Worm (Caenorhabditis elegans) whole organism, L3 larva: ENCODE results near the gene rbm-42.

Experiments
- R02D3.7 ChIP-seq: fragments of 150-350 bp; optimal IDR thresholded peaks from 2 replicates; lab custom pipeline; 2014; ENCODE audit warnings: missing biosample characterization, missing genetic modification characterization
- ZK546.5 ChIP-seq: sonication (generic microtip); optimal IDR thresholded peaks from 2 replicates; lab custom pipeline; 2017; ENCODE audit warnings: missing biosample characterization, missing genetic modification characterization
- aly-2 ChIP-seq: fragments of 150-350 bp; optimal IDR thresholded peaks from 2 replicates; lab custom pipeline; 2014; ENCODE audit warnings: missing biosample characterization, missing genetic modification characterization
- ama-1 ChIP-seq: fragments of 150-350 bp; optimal IDR thresholded peaks from 2 replicates; lab custom pipeline; 2018
- ceh-16 ChIP-seq: sonication (generic microtip); optimal IDR thresholded peaks from 2 replicates; lab custom pipeline; 2017; ENCODE audit warnings: missing biosample characterization, missing genetic modification characterization
- ceh-28 ChIP-seq: fragments of 150-350 bp; optimal IDR thresholded peaks from 2 replicates; lab custom pipeline; 2014; ENCODE audit warnings: missing biosample characterization, missing genetic modification reagents, missing genetic modification characterization
- ceh-82 ChIP-seq: fragments of 150-350 bp; optimal IDR thresholded peaks from 2 replicates; lab custom pipeline; 2014; ENCODE audit warnings: missing biosample characterization, missing genetic modification characterization
- daf-12 ChIP-seq: fragments of 150-350 bp; optimal IDR thresholded peaks from 2 replicates; lab custom pipeline; 2014; ENCODE audit warnings: missing biosample characterization, missing genetic modification reagents, missing genetic modification characterization
- egl-27 ChIP-seq: sonication (generic microtip); optimal IDR thresholded peaks from 4 replicates; lab custom pipeline; 2017; ENCODE audit warnings: missing biosample characterization, missing genetic modification reagents, missing genetic modification characterization
- egl-5 ChIP-seq: fragments of 150-350 bp; optimal IDR thresholded peaks from 2 replicates; lab custom pipeline; 2017; ENCODE audit warnings: missing biosample characterization, missing genetic modification reagents, missing genetic modification characterization, inconsistent platforms
- elt-1 ChIP-seq: fragments of 150-350 bp; optimal IDR thresholded peaks from 2 replicates; lab custom pipeline; 2014; ENCODE audit warnings: missing biosample characterization, missing genetic modification characterization
- elt-2 ChIP-seq: sonication (generic microtip); optimal IDR thresholded peaks from 2 replicates; lab custom pipeline; 2016; ENCODE audit warnings: missing genetic modification reagents, mild to moderate bottlenecking, missing genetic modification characterization, missing compliant biosample characterization
- elt-3 ChIP-seq, 3 experiments: fragments of 150-350 bp in 1 of 3; sonication (generic microtip) in 2 of 3; optimal IDR thresholded peaks; 2 replicates in 2 of 3; 4 replicates in 1 of 3; lab custom pipeline; 2014 to 2017; ENCODE audit warnings: missing biosample characterization in 3 of 3, missing genetic modification characterization in 3 of 3
- eor-1 ChIP-seq, 2 experiments: fragments of 150-350 bp; optimal IDR thresholded peaks; 2 replicates each; lab custom pipeline; 2014 to 2018; ENCODE audit warnings: missing biosample characterization in 2 of 2, missing genetic modification characterization in 2 of 2
- fkh-10 ChIP-seq: sonication (generic microtip); optimal IDR thresholded peaks from 2 replicates; lab custom pipeline; 2017; ENCODE audit warnings: missing biosample characterization, missing genetic modification reagents, missing genetic modification characterization
- fos-1 ChIP-seq: fragments of 150-350 bp; optimal IDR thresholded peaks from 2 replicates; lab custom pipeline; 2014; ENCODE audit warnings: missing biosample characterization, missing genetic modification characterization
- hmg-11 ChIP-seq: sonication (generic microtip); optimal IDR thresholded peaks from 2 replicates; lab custom pipeline; 2016; ENCODE audit warnings: missing genetic modification characterization, missing compliant biosample characterization
- jun-1 ChIP-seq: fragments of 150-350 bp; optimal IDR thresholded peaks from 2 replicates; lab custom pipeline; 2014; ENCODE audit warnings: missing biosample characterization, missing genetic modification reagents, missing genetic modification characterization
- lin-15B ChIP-seq: fragments of 150-350 bp; optimal IDR thresholded peaks from 2 replicates; lab custom pipeline; 2014; ENCODE audit warnings: missing biosample characterization, missing genetic modification characterization
- lin-39 ChIP-seq: fragments of 150-350 bp; optimal IDR thresholded peaks from 2 replicates; lab custom pipeline; 2018; ENCODE audit warnings: missing biosample characterization, missing genetic modification reagents, missing genetic modification characterization
- lsy-12 ChIP-seq: sonication (generic microtip); optimal IDR thresholded peaks from 2 replicates; lab custom pipeline; 2016; ENCODE audit warnings: mild to moderate bottlenecking, missing genetic modification characterization, missing compliant biosample characterization
- mml-1 ChIP-seq: fragments of 150-350 bp; sonication (generic microtip); optimal IDR thresholded peaks from 3 replicates; lab custom pipeline; 2014; ENCODE audit warnings: missing biosample characterization, missing genetic modification characterization
- nfya-1 ChIP-seq: sonication (generic microtip); optimal IDR thresholded peaks from 2 replicates; lab custom pipeline; 2017; ENCODE audit warnings: missing genetic modification characterization, mild to moderate bottlenecking, missing compliant biosample characterization, antibody characterized with exemption, moderate library complexity; ENCODE audit not compliant: insufficient read depth
- nhr-11 ChIP-seq: fragments of 150-350 bp; optimal IDR thresholded peaks from 2 replicates; lab custom pipeline; 2014; ENCODE audit warnings: missing biosample characterization, missing genetic modification characterization
- nhr-23 ChIP-seq: fragments of 150-350 bp; optimal IDR thresholded peaks from 2 replicates; lab custom pipeline; 2014; ENCODE audit warnings: missing biosample characterization, missing genetic modification reagents, missing genetic modification characterization
- nhr-237 ChIP-seq: fragments of 150-350 bp; optimal IDR thresholded peaks from 2 replicates; lab custom pipeline; 2014; ENCODE audit warnings: missing biosample characterization, missing genetic modification characterization
- nhr-25 ChIP-seq: sonication (generic microtip); optimal IDR thresholded peaks from 2 replicates; lab custom pipeline; 2017; ENCODE audit warnings: missing biosample characterization, missing genetic modification characterization
- nhr-28 ChIP-seq: fragments of 150-350 bp; optimal IDR thresholded peaks from 2 replicates; lab custom pipeline; 2014; ENCODE audit warnings: missing biosample characterization, missing genetic modification characterization
- nhr-43 ChIP-seq: sonication (generic microtip); optimal IDR thresholded peaks from 2 replicates; lab custom pipeline; 2016; ENCODE audit warnings: mild to moderate bottlenecking, missing genetic modification characterization, missing compliant biosample characterization; ENCODE audit not compliant: poor library complexity, severe bottlenecking
- nhr-67 ChIP-seq: fragments of 150-350 bp; optimal IDR thresholded peaks from 2 replicates; lab custom pipeline; 2014; ENCODE audit warnings: missing biosample characterization, missing genetic modification characterization
- nhr-77 ChIP-seq: fragments of 150-350 bp; optimal IDR thresholded peaks from 2 replicates; lab custom pipeline; 2014; ENCODE audit warnings: missing biosample characterization, missing genetic modification characterization
- pha-4 ChIP-seq: fragments of 150-350 bp; optimal IDR thresholded peaks from 2 replicates; lab custom pipeline; 2014; ENCODE audit warnings: missing biosample characterization, missing genetic modification reagents, missing genetic modification characterization
- pqm-1 ChIP-seq: fragments of 150-350 bp; optimal IDR thresholded peaks from 2 replicates; lab custom pipeline; 2017; ENCODE audit warnings: missing biosample characterization, missing genetic modification characterization, inconsistent platforms
- skn-1 ChIP-seq: fragments of 150-350 bp; optimal IDR thresholded peaks from 2 replicates; lab custom pipeline; 2014; ENCODE audit warnings: missing biosample characterization, missing genetic modification characterization
- snpc-4 ChIP-seq: fragments of 150-350 bp; optimal IDR thresholded peaks from 2 replicates; lab custom pipeline; 2014; ENCODE audit warnings: missing biosample characterization, missing genetic modification characterization
- tbx-2 ChIP-seq: sonication (generic microtip); optimal IDR thresholded peaks from 2 replicates; lab custom pipeline; 2016; ENCODE audit warnings: mild to moderate bottlenecking, missing genetic modification characterization, missing compliant biosample characterization
- unc-62 ChIP-seq: fragments of 150-350 bp; sonication (generic microtip); optimal IDR thresholded peaks from 4 replicates; lab custom pipeline; 2014; ENCODE audit warnings: missing biosample characterization, missing genetic modification reagents, missing genetic modification characterization
- zag-1 ChIP-seq: fragments of 150-350 bp; optimal IDR thresholded peaks from 2 replicates; lab custom pipeline; 2014; ENCODE audit warnings: missing biosample characterization, missing genetic modification characterization

Gene rbm-42

DNA sequence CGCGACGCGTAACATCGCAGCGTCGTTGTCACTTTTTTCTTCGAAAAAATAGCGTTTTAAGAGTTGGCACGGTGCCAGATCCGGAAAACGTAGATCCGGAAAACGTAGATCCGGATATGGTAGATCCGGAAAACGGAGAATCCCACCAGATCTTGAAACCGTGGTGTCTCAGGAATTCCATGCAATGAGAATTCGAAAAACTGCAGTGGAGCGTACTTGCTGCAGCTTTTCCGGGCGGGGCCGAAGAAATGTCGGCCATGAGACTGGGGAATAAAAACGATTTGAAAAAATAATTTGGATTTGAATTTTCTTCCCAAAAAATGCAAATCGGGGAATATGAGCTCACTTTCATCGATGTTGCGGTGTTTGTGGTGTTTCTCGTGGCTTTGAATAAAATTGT is 19.4 kb upstream of the rbm-42 start, which contains the start of gene K10D2.5:
TSS of gene K10D2.5 (plus strand) at position 251 of the 400 bp plus-strand sequence.
- peak; percentile 49 for TF ChIP-seq jun-1
- peak; percentile 95 for TF ChIP-seq lin-39 (tag; lab: Kevin White, UChicago)
- peak; percentile 69 for TF ChIP-seq fkh-10
- TF ChIP-seq zag-1 (tag; lab: Kevin White, UChicago) = no peak
- TF ChIP-seq nhr-67 (tag; lab: Kevin White, UChicago) = no peak
- peak; percentile 39 for TF ChIP-seq nhr-77 (tag; lab: Kevin White, UChicago)
- peak; percentile 74 for TF ChIP-seq egl-5 (tag; lab: Kevin White, UChicago)
- peak; percentile 91 for TF ChIP-seq pha-4 (tag; lab: Kevin White, UChicago)
- TF ChIP-seq nfya-1 (tag; lab: Kevin White, UChicago) = peak; percentile 88
- TF ChIP-seq egl-27 (tag; lab: Kevin White, UChicago) = peak; percentile 0
- TF ChIP-seq lsy-12 = peak; percentile 85
- peak; percentile 14 for TF ChIP-seq tbx-2 (tag; lab: Kevin White, UChicago)
- TF ChIP-seq fos-1 (tag; lab: Kevin White, UChicago) = no peak
- no peak for TF ChIP-seq daf-12 (tag; lab: Kevin White, UChicago)
- peak; percentile 58 for TF ChIP-seq pqm-1 (tag; lab: Kevin White, UChicago)
- TF ChIP-seq ceh-82 (tag; lab: Kevin White, UChicago) = peak; percentile 70
- TF ChIP-seq ceh-28 (tag; lab: Kevin White, UChicago) = peak; percentile 73
- peak; percentile 84 for TF ChIP-seq R02D3.7 (tag; lab: Kevin White, UChicago)
- peak; percentile 79 for TF ChIP-seq skn-1 (tag; lab: Kevin White, UChicago)
- peak; percentile 46 for TF ChIP-seq ama-1 (lab: Kevin White, UChicago)
- TF ChIP-seq unc-62 (GFP tag; lab: Kevin White, UChicago) = no peak
- no peak for TF ChIP-seq nhr-28 (tag; lab: Kevin White, UChicago)
- no peak for TF ChIP-seq nhr-237 (tag; lab: Kevin White, UChicago)
- peak; percentile 74 for TF ChIP-seq nhr-11
- TF ChIP-seq elt-3 (tag; optimal IDR thresholded peaks at IDR 0.05; lab: Kevin White, UChicago) = peak in 1 of 3 experiments; percentile 7
- peak; percentile 44 for TF ChIP-seq hmg-11
- no peak for TF ChIP-seq eor-1 (tag; optimal IDR thresholded peaks at IDR 0.05; lab: Kevin White, UChicago)
- peak; percentile 55 for TF ChIP-seq elt-2 (tag; lab: Kevin White, UChicago)
- peak; percentile 99 for TF ChIP-seq lin-15B (tag; lab: Kevin White, UChicago)
- peak; percentile 89 for TF ChIP-seq nhr-25
- TF ChIP-seq snpc-4 (tag; lab: Kevin White, UChicago) = peak; percentile 89
- TF ChIP-seq aly-2 (tag; lab: Kevin White, UChicago) = no peak
- peak; percentile 95 for TF ChIP-seq nhr-43 (tag; lab: Kevin White, UChicago)
- TF ChIP-seq nhr-23 = peak; percentile 90

ce11 chrIII:5171945-5172344 is 18.9 kb upstream of the rbm-42 start, which contains the start of gene prp-19:
prp-19 (minus strand) TSS chrIII:5172045.
- no peak for TF ChIP-seq ZK546.5 (tag; lab: Kevin White, UChicago)
- no peak for TF ChIP-seq nhr-23

DNA sequence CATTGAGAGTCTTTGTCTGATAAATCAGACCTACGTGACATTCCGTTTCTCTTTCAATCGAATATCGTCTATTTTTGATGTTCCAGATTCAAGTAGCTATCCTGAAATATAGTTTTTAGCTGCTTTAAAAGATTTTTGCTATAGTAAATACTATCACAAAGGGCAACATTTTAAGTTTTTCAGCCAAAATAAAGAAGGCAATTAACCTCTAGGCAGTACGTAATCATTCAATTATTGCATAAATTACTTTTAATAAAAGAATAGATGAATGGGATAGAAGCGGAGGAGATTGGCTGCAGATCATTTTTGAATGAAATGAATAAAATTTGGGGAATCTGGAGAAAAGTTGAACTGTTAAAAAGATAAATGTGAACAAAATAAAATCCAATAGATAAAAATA is 16.7 kb upstream of the rbm-42 start, which contains the start of gene ulp-1:
TSS of gene ulp-1 (minus strand) at position 101 of the 400 bp plus-strand sequence.
- TF ChIP-seq nhr-77 (tag; lab: Kevin White, UChicago) (no peak), hmg-11 (no peak), mml-1 (tag; lab: Kevin White, UChicago) (no peak), nhr-28 (tag; lab: Kevin White, UChicago) (no peak), tbx-2 (tag; lab: Kevin White, UChicago) (no peak), ceh-16 (tag; lab: Kevin White, UChicago) (no peak), nhr-23 (no peak), ama-1 (lab: Kevin White, UChicago) (no peak), elt-1 (no peak), daf-12 (tag; lab: Kevin White, UChicago) (no peak), ZK546.5 (tag; lab: Kevin White, UChicago) (no peak)
